Worm (Caenorhabditis elegans) whole organism, L4 larva: ENCODE measurements around the gene slc-17.8.
A peak's percentile ranks its signal among the peaks of the same experiment; 100 is the strongest.
"Not testable (repeated sequence)": the region's sequence is repeated elsewhere in the genome, so short reads cannot be mapped to it uniquely, and the experiment has no call there.

ENCODE experiments used
- F10B5.3 ChIP-seq: sonication (generic microtip); optimal IDR thresholded peaks from 2 replicates; lab custom pipeline; 2016; ENCODE audit warnings: mild to moderate bottlenecking, missing genetic modification characterization, missing compliant biosample characterization
- F37D6.2 ChIP-seq: sonication (generic microtip); optimal IDR thresholded peaks from 2 replicates; lab custom pipeline; 2016; ENCODE audit warnings: mild to moderate bottlenecking, missing genetic modification characterization, missing compliant biosample characterization
- F44E2.7 ChIP-seq: fragments of 200-800 bp; sonication (Bioruptor generic); IDR thresholded peaks from 2 replicates; pipeline ENCODE4 v2.1.2; 2022; ENCODE audit warnings: missing genetic modification characterization, missing compliant biosample characterization
- F49E8.2 ChIP-seq: sonication (generic microtip); optimal IDR thresholded peaks from 2 replicates; lab custom pipeline; 2016; ENCODE audit warnings: missing compliant biosample characterization, mild to moderate bottlenecking, missing genetic modification characterization, borderline replicate concordance
- R02D3.7 ChIP-seq: fragments of 150-350 bp; sonication (generic microtip); optimal IDR thresholded peaks from 3 replicates; lab custom pipeline; 2014; ENCODE audit warnings: missing biosample characterization, missing genetic modification characterization
- T20F7.1 ChIP-seq: fragments of 200-800 bp; sonication (Bioruptor generic); optimal IDR thresholded peaks from 2 replicates; lab custom pipeline; 2018; ENCODE audit warnings: mild to moderate bottlenecking, missing genetic modification characterization, missing compliant biosample characterization
- T26A8.4 ChIP-seq: fragments of 200-800 bp; sonication (Bioruptor generic); IDR thresholded peaks from 2 replicates; pipeline ENCODE4 v1.3.6; 2022; ENCODE audit warnings: missing genetic modification characterization, missing compliant biosample characterization
- ZK546.5 ChIP-seq, 2 experiments: sonication (generic microtip); optimal IDR thresholded peaks; 2 replicates each; lab custom pipeline; 2017; ENCODE audit warnings: missing biosample characterization in 2 of 2, missing genetic modification characterization in 2 of 2
- aha-1 ChIP-seq: fragments of 150-350 bp; peaks from one replicate; lab custom pipeline; 2014; ENCODE audit warnings: missing biosample characterization, missing genetic modification characterization
- attf-4 ChIP-seq: sonication (generic microtip); optimal IDR thresholded peaks from 3 replicates; lab custom pipeline; 2017; ENCODE audit warnings: missing biosample characterization, missing genetic modification characterization
- daf-12 ChIP-seq: fragments of 150-350 bp; optimal IDR thresholded peaks from 2 replicates; lab custom pipeline; 2014; ENCODE audit warnings: missing biosample characterization, missing genetic modification reagents, missing genetic modification characterization
- daf-19 ChIP-seq: fragments of 200-800 bp; sonication (Bioruptor generic); conservative IDR thresholded peaks from 2 replicates; pipeline ENCODE4 v1.3.6; 2022; ENCODE audit warnings: missing genetic modification characterization, missing compliant biosample characterization
- dmd-6 ChIP-seq: fragments of 200-800 bp; sonication (Bioruptor generic); IDR thresholded peaks from 2 replicates; pipeline ENCODE4 v1.3.6; 2022; ENCODE audit warnings: missing genetic modification reagents, missing genetic modification characterization, missing compliant biosample characterization
- dpl-1 ChIP-seq: fragments of 150-350 bp; optimal IDR thresholded peaks from 2 replicates; lab custom pipeline; 2014; ENCODE audit warnings: missing biosample characterization, missing genetic modification reagents, missing genetic modification characterization
- dve-1 ChIP-seq: sonication (generic microtip); optimal IDR thresholded peaks from 2 replicates; lab custom pipeline; 2017; ENCODE audit warnings: antibody characterized with exemption, mild to moderate bottlenecking, missing genetic modification characterization, missing compliant biosample characterization; ENCODE audit not compliant: insufficient read depth
- egl-43 ChIP-seq: fragments of 200-800 bp; sonication (Bioruptor generic); IDR thresholded peaks from 2 replicates; pipeline ENCODE4 v1.3.6; 2022; ENCODE audit warnings: missing genetic modification reagents, missing genetic modification characterization, missing compliant biosample characterization
- fkh-10 ChIP-seq: fragments of 150-350 bp; optimal IDR thresholded peaks from 2 replicates; lab custom pipeline; 2014; ENCODE audit warnings: missing biosample characterization, missing genetic modification reagents, missing genetic modification characterization
- gei-8 ChIP-seq: fragments of 200-800 bp; sonication (Bioruptor generic); optimal IDR thresholded peaks from 2 replicates; lab custom pipeline; 2018; ENCODE audit warnings: mild to moderate bottlenecking, missing genetic modification characterization, missing compliant biosample characterization
- hif-1 ChIP-seq, 2 experiments: sonication (generic microtip); optimal IDR thresholded peaks; 2 replicates each; lab custom pipeline; 2016 to 2017; ENCODE audit warnings: missing compliant biosample characterization in 2 of 2, missing genetic modification characterization in 2 of 2, missing genetic modification reagents in 2 of 2, missing genotype in 2 of 2, mild to moderate bottlenecking in 1 of 2
- hlh-11 ChIP-seq: fragments of 200-800 bp; sonication (Bioruptor generic); optimal IDR thresholded peaks from 2 replicates; lab custom pipeline; 2018; ENCODE audit warnings: mild to moderate bottlenecking, missing genetic modification characterization, missing compliant biosample characterization
- hmg-1.1 ChIP-seq: fragments of 200-800 bp; sonication (Bioruptor generic); IDR thresholded peaks from 2 replicates; pipeline ENCODE4 v1.3.6; 2022; ENCODE audit warnings: missing genetic modification reagents, missing genetic modification characterization, missing compliant biosample characterization
- lim-7 ChIP-seq: fragments of 200-800 bp; sonication (Bioruptor generic); IDR thresholded peaks from 2 replicates; pipeline ENCODE4 v1.3.6; 2022; ENCODE audit warnings: missing genetic modification characterization, missing compliant biosample characterization
- lin-29 ChIP-seq: fragments of 200-800 bp; sonication (Bioruptor generic); IDR thresholded peaks from 2 replicates; pipeline ENCODE4 v1.3.6; 2022; ENCODE audit warnings: missing genetic modification reagents, missing genetic modification characterization, missing compliant biosample characterization
- lir-3 ChIP-seq: sonication (generic microtip); optimal IDR thresholded peaks from 2 replicates; lab custom pipeline; 2016; ENCODE audit warnings: mild to moderate bottlenecking, missing genetic modification characterization, missing compliant biosample characterization
- lsy-2 ChIP-seq, 2 experiments: fragments of 150-350 bp in 1 of 2; sonication (generic microtip) in 1 of 2; optimal IDR thresholded peaks; 2 replicates each; lab custom pipeline; 2014 to 2017; ENCODE audit warnings: missing biosample characterization in 2 of 2, missing genetic modification characterization in 2 of 2
- mdt-29 ChIP-seq: fragments of 200-800 bp; sonication (Bioruptor generic); IDR thresholded peaks from 2 replicates; pipeline ENCODE4 v1.3.6; 2022; ENCODE audit warnings: missing genetic modification reagents, missing genetic modification characterization, missing compliant biosample characterization
- mes-2 ChIP-seq: sonication (generic microtip); optimal IDR thresholded peaks from 2 replicates; lab custom pipeline; 2016; ENCODE audit warnings: missing genotype, mild to moderate bottlenecking, missing genetic modification characterization, missing compliant biosample characterization; ENCODE audit not compliant: poor library complexity, severe bottlenecking
- mxl-2 ChIP-seq: fragments of 200-800 bp; sonication (Bioruptor generic); conservative IDR thresholded peaks from 2 replicates; pipeline ENCODE4 v1.3.6; 2022; ENCODE audit warnings: missing genetic modification reagents, missing genetic modification characterization, missing compliant biosample characterization
- mxl-3 ChIP-seq: fragments of 200-800 bp; sonication (Bioruptor generic); optimal IDR thresholded peaks from 2 replicates; lab custom pipeline; 2018; ENCODE audit warnings: mild to moderate bottlenecking, missing genetic modification characterization, missing compliant biosample characterization
- nhr-102 ChIP-seq: sonication (generic microtip); optimal IDR thresholded peaks from 2 replicates; lab custom pipeline; 2016; ENCODE audit warnings: mild to moderate bottlenecking, missing genetic modification characterization, moderate library complexity, missing compliant biosample characterization
- nhr-28 ChIP-seq: fragments of 150-350 bp; optimal IDR thresholded peaks from 2 replicates; lab custom pipeline; 2014; ENCODE audit warnings: missing biosample characterization, missing genetic modification characterization
- nhr-42 ChIP-seq: fragments of 200-800 bp; sonication (Bioruptor generic); IDR thresholded peaks from 2 replicates; pipeline ENCODE4 v1.3.6; 2022; ENCODE audit warnings: missing genetic modification characterization, missing compliant biosample characterization
- nhr-6 ChIP-seq: fragments of 150-350 bp; optimal IDR thresholded peaks from 2 replicates; lab custom pipeline; 2014; ENCODE audit warnings: missing biosample characterization, missing genetic modification characterization
- nhr-77 ChIP-seq: fragments of 150-350 bp; optimal IDR thresholded peaks from 2 replicates; lab custom pipeline; 2014; ENCODE audit warnings: missing biosample characterization, missing genetic modification characterization
- pqm-1 ChIP-seq: sonication (generic microtip); optimal IDR thresholded peaks from 2 replicates; lab custom pipeline; 2017; ENCODE audit warnings: missing biosample characterization, missing genetic modification characterization
- rbr-2 ChIP-seq: sonication (generic microtip); optimal IDR thresholded peaks from 2 replicates; lab custom pipeline; 2016; ENCODE audit warnings: missing genotype, missing genetic modification characterization, missing compliant biosample characterization
- skn-1 ChIP-seq: fragments of 150-350 bp; optimal IDR thresholded peaks from 2 replicates; lab custom pipeline; 2014; ENCODE audit warnings: missing biosample characterization, missing genetic modification characterization
- snpc-1.2 ChIP-seq: fragments of 200-800 bp; sonication (Bioruptor generic); IDR thresholded peaks from 2 replicates; pipeline ENCODE4 v1.3.6; 2022; ENCODE audit warnings: missing genetic modification reagents, missing genetic modification characterization, missing compliant biosample characterization
- spr-3 ChIP-seq: fragments of 200-800 bp; sonication (Bioruptor generic); optimal IDR thresholded peaks from 2 replicates; lab custom pipeline; 2018; ENCODE audit warnings: mild to moderate bottlenecking, missing genetic modification characterization, missing compliant biosample characterization
- tra-1 ChIP-seq: fragments of 200-800 bp; sonication (Bioruptor generic); IDR thresholded peaks from 2 replicates; pipeline ENCODE4 v1.3.6; 2022; ENCODE audit warnings: missing genetic modification reagents, missing genetic modification characterization, missing compliant biosample characterization
- unc-62 ChIP-seq, 3 experiments: fragments of 150-350 bp in 1 of 3; sonication (generic microtip); optimal IDR thresholded peaks in 2 of 3; peaks in 1 of 3; 1 replicate in 1 of 3; 2 replicates in 2 of 3; lab custom pipeline; 2014 to 2017; ENCODE audit warnings: missing biosample characterization in 3 of 3, missing genetic modification characterization in 3 of 3, missing genetic modification reagents in 3 of 3, missing genotype in 1 of 3
- zag-1 ChIP-seq: fragments of 150-350 bp; optimal IDR thresholded peaks from 2 replicates; lab custom pipeline; 2014; ENCODE audit warnings: missing biosample characterization, missing genetic modification characterization
- zfp-2 ChIP-seq: sonication (generic microtip); optimal IDR thresholded peaks from 2 replicates; lab custom pipeline; 2016; ENCODE audit warnings: mild to moderate bottlenecking, missing genetic modification characterization, missing compliant biosample characterization
- zip-2 ChIP-seq: fragments of 150-350 bp; optimal IDR thresholded peaks from 2 replicates; lab custom pipeline; 2014; ENCODE audit warnings: missing biosample characterization, missing genetic modification characterization
- ztf-11 ChIP-seq: fragments of 150-350 bp; optimal IDR thresholded peaks from 2 replicates; lab custom pipeline; 2014; ENCODE audit warnings: missing biosample characterization, missing genetic modification characterization

slc-17.8 gene

ce11 chrV:8586472-8586871 lies 41.1 kb upstream of the slc-17.8 start:
- TF ChIP-seq dve-1 (tag; lab: Kevin White, UChicago) (no peak), snpc-1.2 (no peak)

- no peak for TF ChIP-seq rbr-2 (tag; lab: Kevin White, UChicago)
- TF ChIP-seq lsy-2 (tag; optimal IDR thresholded peaks at IDR 0.05; lab: Kevin White, UChicago), result no peak
- TF ChIP-seq mxl-3 (GFP tag; lab: Kevin White, UChicago), result no peak
- TF ChIP-seq dve-1 (tag; lab: Kevin White, UChicago), result no peak
- no peak for TF ChIP-seq F37D6.2
- TF ChIP-seq lin-29 (GFP tag; lab: Robert Waterston, UW), result no peak
- no peak for TF ChIP-seq dpl-1 (GFP tag; lab: Kevin White, UChicago)
- no peak for TF ChIP-seq lir-3
- no peak for TF ChIP-seq mxl-2 (GFP tag; lab: Robert Waterston, UW)
- TF ChIP-seq snpc-1.2, result no peak
- TF ChIP-seq nhr-42 (GFP tag; lab: Robert Waterston, UW), result no peak
- TF ChIP-seq fkh-10 (GFP tag; lab: Kevin White, UChicago), result no peak
Measured at ce11 chrV:8580961-8581360, 35.6 kb upstream of the slc-17.8 start, which contains the start of gene C10B5.1. C10B5.1 (plus strand) TSS chrV:8581261.

- TF ChIP-seq skn-1; R02D3.7 (tag; lab: Kevin White, UChicago); pqm-1 (tag; lab: Kevin White, UChicago): not testable (repeated sequence)
- TF ChIP-seq, all 104 proteins: peak for 0; not testable (repeated sequence) for 104
Measured at ce11 chrV:8574762-8575161, 29.4 kb upstream of the slc-17.8 start, which contains the start of gene F25G6.1. F25G6.1 (plus strand) TSS chrV:8575062.

- TF ChIP-seq spr-3 (GFP tag; lab: Kevin White, UChicago), result no peak
- no peak for TF ChIP-seq mdt-29 (GFP tag; lab: Robert Waterston, UW)
- TF ChIP-seq mxl-3 (GFP tag; lab: Kevin White, UChicago), result no peak
- TF ChIP-seq nhr-77 (tag; lab: Kevin White, UChicago), result no peak
- TF ChIP-seq hmg-1.1, result peak; percentile 70
- TF ChIP-seq egl-43, result no peak
- TF ChIP-seq lim-7, result no peak
- TF ChIP-seq hif-1 (tag; optimal IDR thresholded peaks at IDR 0.05; lab: Kevin White, UChicago), result no peak
- peak; percentile 46 for TF ChIP-seq dmd-6 (GFP tag; lab: Robert Waterston, UW)
- TF ChIP-seq mes-2 (tag; lab: Kevin White, UChicago), result peak; percentile 67
- TF ChIP-seq gei-8 (GFP tag; lab: Kevin White, UChicago), result no peak
- peak; percentile 35 for TF ChIP-seq nhr-6 (tag; lab: Kevin White, UChicago)
- TF ChIP-seq ztf-11, result no peak
- TF ChIP-seq zfp-2 (tag; lab: Kevin White, UChicago), result no peak
- no peak for TF ChIP-seq T26A8.4 (GFP tag; lab: Robert Waterston, UW)
- peak; percentile 39 for TF ChIP-seq F10B5.3
- no peak for TF ChIP-seq daf-19 (GFP tag; lab: Robert Waterston, UW)
- TF ChIP-seq attf-4, result no peak
- no peak for TF ChIP-seq F44E2.7 (GFP tag; lab: Robert Waterston, UW)
- no peak for TF ChIP-seq daf-12
- TF ChIP-seq hlh-11 (tag; lab: Kevin White, UChicago), result peak; percentile 51
- TF ChIP-seq aha-1 (tag; lab: Kevin White, UChicago), result no peak
- peak; percentile 63 for TF ChIP-seq dpl-1 (GFP tag; lab: Kevin White, UChicago)
- TF ChIP-seq tra-1 (GFP tag; lab: Robert Waterston, UW), result 0 out of 2 replicates have a peak, but pooled peaks have one; percentile 14
- no peak for TF ChIP-seq unc-62 (GFP tag; optimal IDR thresholded peaks at IDR 0.05 in 1 of 2; lab: Kevin White, UChicago)
- TF ChIP-seq unc-62 (tag; optimal IDR thresholded peaks at IDR 0.05; lab: Kevin White, UChicago), result no peak
- no peak for TF ChIP-seq ZK546.5 (tag; optimal IDR thresholded peaks at IDR 0.05; lab: Kevin White, UChicago)
- no peak for TF ChIP-seq zip-2 (tag; lab: Kevin White, UChicago)
- TF ChIP-seq F49E8.2 (tag; lab: Kevin White, UChicago), result peak; percentile 6
- no peak for TF ChIP-seq T20F7.1 (GFP tag; lab: Kevin White, UChicago)
- no peak for TF ChIP-seq nhr-28 (tag; lab: Kevin White, UChicago)
- no peak for TF ChIP-seq zag-1 (tag; lab: Kevin White, UChicago)
- peak; percentile 60 for TF ChIP-seq nhr-102 (tag; lab: Kevin White, UChicago)
Measured at ce11 chrV:8569841-8570361, 24.5 kb upstream of the slc-17.8 start, which contains the start of the genes F25G6.9 and symk-1. F25G6.9 (minus strand) TSS chrV:8570000. symk-1 (plus strand) TSS chrV:8570311.
